Fruit fly (Drosophila melanogaster) whole organism, embryonic: ENCODE results near the gene org-1.
A peak's percentile ranks its signal among the peaks of the same experiment; 100 is the strongest.

Experiments
- Bgb ChIP-seq: fragments of 200-800 bp; sonication (Bioruptor generic); IDR thresholded peaks from 2 replicates; pipeline ENCODE4 v1.3.6; 2022; ENCODE audit warnings: missing biosample characterization, missing genetic modification characterization; ENCODE audit not compliant: partially characterized antibody
- Bteb2 ChIP-seq: fragments of 200-800 bp; sonication (Bioruptor generic); optimal IDR thresholded peaks from 2 replicates; lab custom pipeline; 2016; ENCODE audit warnings: missing biosample characterization, missing genetic modification characterization
- CG10654 ChIP-seq: fragments of 200-800 bp; sonication (Bioruptor generic); optimal IDR thresholded peaks from 2 replicates; lab custom pipeline; 2016; ENCODE audit warnings: missing biosample characterization, missing genetic modification characterization
- CG12942 ChIP-seq: fragments of 200-800 bp; sonication (Bioruptor generic); optimal IDR thresholded peaks from 3 replicates; lab custom pipeline; 2016; ENCODE audit warnings: missing biosample characterization, missing genetic modification characterization
- CG13894 ChIP-seq: fragments of 200-800 bp; sonication (Bioruptor generic); optimal IDR thresholded peaks from 3 replicates; lab custom pipeline; 2018; ENCODE audit warnings: missing biosample characterization, mild to moderate bottlenecking, missing genetic modification characterization, moderate library complexity
- CG15011 ChIP-seq: fragments of 200-800 bp; sonication (Bioruptor generic); optimal IDR thresholded peaks from 3 replicates; lab custom pipeline; 2018; ENCODE audit warnings: missing biosample characterization, mild to moderate bottlenecking, missing genetic modification characterization
- CG16779 ChIP-seq: fragments of 200-800 bp; sonication (Bioruptor generic); IDR thresholded peaks from 2 replicates; pipeline ENCODE4 v1.3.6; 2022; ENCODE audit warnings: missing biosample characterization, missing genetic modification characterization
- CG17802 ChIP-seq: fragments of 200-800 bp; sonication (Bioruptor generic); optimal IDR thresholded peaks from 2 replicates; lab custom pipeline; 2018; ENCODE audit warnings: missing biosample characterization, mild to moderate bottlenecking, missing genetic modification characterization, moderate library complexity
- CG18262 ChIP-seq: fragments of 200-800 bp; optimal IDR thresholded peaks from 3 replicates; lab custom pipeline; 2019; ENCODE audit warnings: missing biosample characterization, mild to moderate bottlenecking, missing genetic modification characterization, moderate library complexity
- CG18476 ChIP-seq: fragments of 200-800 bp; sonication (Bioruptor generic); optimal IDR thresholded peaks from 2 replicates; lab custom pipeline; 2016; ENCODE audit warnings: missing biosample characterization, mild to moderate bottlenecking, missing genetic modification characterization
- CG18599 ChIP-seq: fragments of 200-800 bp; sonication (Bioruptor generic); optimal IDR thresholded peaks from 3 replicates; lab custom pipeline; 2017; ENCODE audit warnings: missing biosample characterization, missing genetic modification characterization, mild to moderate bottlenecking, moderate library complexity, missing genetic modification reagents
- CG3407 ChIP-seq: fragments of 200-800 bp; sonication (Bioruptor generic); optimal IDR thresholded peaks from 2 replicates; lab custom pipeline; 2018; ENCODE audit warnings: missing biosample characterization, mild to moderate bottlenecking, missing genetic modification characterization
- CG3726 ChIP-seq: fragments of 200-800 bp; sonication (Bioruptor generic); IDR thresholded peaks from 3 replicates; pipeline ENCODE4, ENCODE4 v1.3.6; 2022; ENCODE audit warnings: missing biosample characterization, missing genetic modification characterization
- CG7271 ChIP-seq: fragments of 200-800 bp; sonication (Bioruptor generic); optimal IDR thresholded peaks from 2 replicates; lab custom pipeline; 2018; ENCODE audit warnings: missing biosample characterization, mild to moderate bottlenecking, missing genetic modification characterization, moderate library complexity
- CG9797 ChIP-seq: fragments of 200-800 bp; sonication (Bioruptor generic); optimal IDR thresholded peaks from 3 replicates; lab custom pipeline; 2018; ENCODE audit warnings: missing biosample characterization, mild to moderate bottlenecking, missing genetic modification characterization
- CHES-1-like ChIP-seq: fragments of 200-800 bp; sonication (Bioruptor generic); optimal IDR thresholded peaks from 2 replicates; lab custom pipeline; 2016; ENCODE audit warnings: missing biosample characterization, missing genetic modification characterization
- Ets97D ChIP-seq: fragments of 200-800 bp; sonication (Bioruptor generic); optimal IDR thresholded peaks from 3 replicates; lab custom pipeline; 2016; ENCODE audit warnings: missing biosample characterization, missing genetic modification characterization
- Fer2 ChIP-seq: fragments of 200-800 bp; sonication (Bioruptor generic); optimal IDR thresholded peaks from 2 replicates; lab custom pipeline; 2018; ENCODE audit warnings: missing biosample characterization, mild to moderate bottlenecking, missing genetic modification characterization, moderate library complexity
- Gsc ChIP-seq: fragments of 200-800 bp; sonication (Bioruptor generic); IDR thresholded peaks from 2 replicates; pipeline ENCODE4 v1.3.6; 2022; ENCODE audit warnings: missing biosample characterization, missing genetic modification characterization
- Hand ChIP-seq: fragments of 200-800 bp; sonication (Bioruptor generic); optimal IDR thresholded peaks from 2 replicates; lab custom pipeline; 2017; ENCODE audit warnings: mild to moderate bottlenecking, missing biosample characterization, missing genetic modification reagents, missing genetic modification characterization
- Hmx ChIP-seq: fragments of 200-800 bp; sonication (Bioruptor generic); optimal IDR thresholded peaks from 2 replicates; lab custom pipeline; 2016; ENCODE audit warnings: missing biosample characterization, missing genetic modification characterization
- Hr39 ChIP-seq: fragments of >200 bp; optimal IDR thresholded peaks from 2 replicates; lab custom pipeline; 2017
- Jarid2 ChIP-seq: fragments of 200-800 bp; sonication (Bioruptor generic); optimal IDR thresholded peaks from 3 replicates; lab custom pipeline; 2017; ENCODE audit warnings: mild to moderate bottlenecking, missing biosample characterization, missing genetic modification reagents, missing genetic modification characterization
- Kr ChIP-seq: fragments of 200-800 bp; sonication (Bioruptor generic); optimal IDR thresholded peaks from 2 replicates; lab custom pipeline; 2017; ENCODE audit warnings: missing biosample characterization, mild to moderate bottlenecking, missing genetic modification characterization
- Mad ChIP-seq: fragments of 200-800 bp; sonication (Bioruptor generic); optimal IDR thresholded peaks from 2 replicates; lab custom pipeline; 2016; ENCODE audit warnings: missing biosample characterization, missing genetic modification characterization
- Mes4 ChIP-seq: fragments of 200-800 bp; sonication (Bioruptor generic); optimal IDR thresholded peaks from 2 replicates; lab custom pipeline; 2016; ENCODE audit warnings: missing biosample characterization, missing genetic modification characterization
- NfI ChIP-seq: fragments of 200-800 bp; sonication (Bioruptor generic); optimal IDR thresholded peaks from 3 replicates; lab custom pipeline; 2018; ENCODE audit warnings: missing biosample characterization, mild to moderate bottlenecking, missing genetic modification characterization, moderate library complexity
- Six4 ChIP-seq: fragments of 200-800 bp; sonication (Bioruptor generic); optimal IDR thresholded peaks from 2 replicates; lab custom pipeline; 2016; ENCODE audit warnings: missing biosample characterization, missing genetic modification characterization
- Sox102F ChIP-seq: fragments of 200-800 bp; sonication (Bioruptor generic); optimal IDR thresholded peaks from 2 replicates; lab custom pipeline; 2018; ENCODE audit warnings: missing biosample characterization, mild to moderate bottlenecking, missing genetic modification characterization, moderate library complexity
- Spps ChIP-seq: fragments of 200-800 bp; sonication (Bioruptor generic); optimal IDR thresholded peaks from 2 replicates; lab custom pipeline; 2018; ENCODE audit warnings: missing biosample characterization, mild to moderate bottlenecking, missing genetic modification characterization
- ab ChIP-seq: fragments of 200-800 bp; sonication (Bioruptor generic); optimal IDR thresholded peaks from 2 replicates; lab custom pipeline; 2016; ENCODE audit warnings: missing biosample characterization, missing genetic modification characterization
- al ChIP-seq: fragments of 200-800 bp; sonication (Bioruptor generic); IDR thresholded peaks from 2 replicates; pipeline ENCODE4 v1.3.6; 2022; ENCODE audit warnings: missing biosample characterization, missing genetic modification characterization
- amos ChIP-seq: fragments of 200-800 bp; sonication (Bioruptor generic); IDR thresholded peaks from 2 replicates; pipeline ENCODE4 v1.3.6; 2022; ENCODE audit warnings: missing biosample characterization, missing genetic modification characterization; ENCODE audit not compliant: partially characterized antibody
- aop ChIP-seq: fragments of 200-800 bp; sonication (Bioruptor generic); IDR thresholded peaks from 2 replicates; pipeline ENCODE4 v1.3.6; 2022; ENCODE audit warnings: missing biosample characterization, missing genetic modification characterization
- az2 ChIP-seq: fragments of 200-800 bp; sonication (Bioruptor generic); optimal IDR thresholded peaks from 3 replicates; lab custom pipeline; 2016; ENCODE audit warnings: missing biosample characterization, missing genetic modification characterization
- chn ChIP-seq: fragments of 200-800 bp; sonication (Bioruptor generic); optimal IDR thresholded peaks from 2 replicates; lab custom pipeline; 2016; ENCODE audit warnings: missing biosample characterization, missing genetic modification characterization
- dati ChIP-seq: fragments of 200-800 bp; sonication (Bioruptor generic); IDR thresholded peaks from 2 replicates; pipeline ENCODE4 v1.3.6; 2022; ENCODE audit warnings: missing biosample characterization, missing genetic modification characterization
- dysf ChIP-seq: fragments of 200-800 bp; sonication (Bioruptor generic); IDR thresholded peaks from 3 replicates; pipeline ENCODE4 v1.3.6; 2022; ENCODE audit warnings: missing biosample characterization, missing genetic modification characterization
- gce ChIP-seq: fragments of 200-800 bp; sonication (Bioruptor generic); IDR thresholded peaks from 3 replicates; pipeline ENCODE4 v1.3.6; 2022; ENCODE audit warnings: missing biosample characterization, missing genetic modification characterization
- gt ChIP-seq: fragments of 200-800 bp; sonication (Bioruptor generic); IDR thresholded peaks from 2 replicates; pipeline ENCODE4 v1.3.6; 2022; ENCODE audit warnings: missing biosample characterization, missing genetic modification characterization
- jigr1 ChIP-seq: fragments of 200-800 bp; sonication (Bioruptor generic); IDR thresholded peaks from 3 replicates; pipeline ENCODE4 v1.3.6; 2022; ENCODE audit warnings: missing biosample characterization, missing genetic modification characterization
- jing ChIP-seq: fragments of 200-800 bp; sonication (Bioruptor generic); optimal IDR thresholded peaks from 2 replicates; lab custom pipeline; 2018; ENCODE audit warnings: missing biosample characterization, mild to moderate bottlenecking, missing genetic modification characterization
- mld ChIP-seq: fragments of 200-800 bp; sonication (Bioruptor generic); IDR thresholded peaks from 3 replicates; pipeline ENCODE4 v1.3.6; 2022; ENCODE audit warnings: missing biosample characterization, missing genetic modification characterization; ENCODE audit not compliant: partially characterized antibody
- ranshi ChIP-seq: fragments of 200-800 bp; sonication (Bioruptor generic); IDR thresholded peaks from 2 replicates; pipeline ENCODE4 v1.3.6; 2022; ENCODE audit warnings: missing biosample characterization, missing genetic modification characterization
- sc ChIP-seq, 3 experiments: fragments of >200 bp in 2 of 3; fragments of 200-800 bp in 1 of 3; sonication (Bioruptor generic) in 1 of 3; optimal IDR thresholded peaks; 2 replicates in 2 of 3; 3 replicates in 1 of 3; lab custom pipeline; 2017; ENCODE audit warnings: mild to moderate bottlenecking in 1 of 3, missing biosample characterization in 1 of 3, missing genetic modification characterization in 1 of 3, missing genetic modification reagents in 1 of 3
- schlank ChIP-seq: fragments of 200-800 bp; sonication (Bioruptor generic); optimal IDR thresholded peaks from 2 replicates; lab custom pipeline; 2018; ENCODE audit warnings: missing biosample characterization, mild to moderate bottlenecking, missing genetic modification characterization
- shn ChIP-seq: fragments of 200-800 bp; sonication (Bioruptor generic); optimal IDR thresholded peaks from 3 replicates; lab custom pipeline; 2016; ENCODE audit warnings: missing biosample characterization, missing genetic modification characterization
- vnd ChIP-seq: fragments of 200-800 bp; sonication (Bioruptor generic); IDR thresholded peaks from 3 replicates; pipeline ENCODE4 v1.3.6; 2022; ENCODE audit warnings: missing biosample characterization, missing genetic modification characterization; ENCODE audit not compliant: partially characterized antibody
- zen ChIP-seq: fragments of 200-800 bp; sonication (Bioruptor generic); optimal IDR thresholded peaks from 3 replicates; lab custom pipeline; 2018; ENCODE audit warnings: missing biosample characterization, mild to moderate bottlenecking, missing genetic modification characterization, moderate library complexity

Gene org-1

dm6 chrX:8464378-8465036, 9.6 kb upstream of the org-1 start, which contains the start of gene Sptr (continued):
- TF ChIP-seq CG13894: peak; percentile 93
- TF ChIP-seq ab (GFP tag; lab: Kevin White, UChicago): no peak
- TF ChIP-seq CG9797: no peak
- TF ChIP-seq CG7271: no peak
- TF ChIP-seq Mes4 (GFP tag; lab: Kevin White, UChicago): peak; percentile 14
- peak; percentile 66 for TF ChIP-seq jing (GFP tag; lab: Kevin White, UChicago)
- TF ChIP-seq mld: no peak
- TF ChIP-seq CG18262 (tag; lab: Kevin White, UChicago): peak; percentile 75
- peak; percentile 63 for TF ChIP-seq CHES-1-like (GFP tag; lab: Kevin White, UChicago)
- TF ChIP-seq NfI: peak; percentile 84
- TF ChIP-seq Six4: peak; percentile 63
- TF ChIP-seq jigr1 (GFP tag; lab: Robert Waterston, UW): peak; percentile 50; the same call in 2 of the 3 replicates
- peak; percentile 74 for TF ChIP-seq CG16779 (GFP tag; lab: Robert Waterston, UW)
- TF ChIP-seq Hand: peak; percentile 91
- TF ChIP-seq az2 (GFP tag; lab: Kevin White, UChicago): peak; percentile 73
- peak; percentile 89 for TF ChIP-seq ranshi
- no peak for TF ChIP-seq amos (GFP tag; lab: Robert Waterston, UW)
- TF ChIP-seq Hmx (GFP tag; lab: Kevin White, UChicago): peak; percentile 65
- TF ChIP-seq zen (tag; lab: Kevin White, UChicago): peak; percentile 31
- TF ChIP-seq CG15011 (GFP tag; lab: Kevin White, UChicago): peak; percentile 84
- peak; percentile 52 for TF ChIP-seq Jarid2 (GFP tag; lab: Kevin White, UChicago)
- TF ChIP-seq Fer2: peak; percentile 80
- no peak for TF ChIP-seq sc (optimal IDR thresholded peaks at IDR 0.05; lab: Kevin White, UChicago)
- peak; percentile 28 for TF ChIP-seq sc (GFP tag; optimal IDR thresholded peaks at IDR 0.05; lab: Kevin White, UChicago)
- peak; percentile 82 for TF ChIP-seq Bteb2
- peak; percentile 23 for TF ChIP-seq shn
- peak; percentile 76 for TF ChIP-seq schlank (tag; lab: Kevin White, UChicago)
- peak; percentile 96 for TF ChIP-seq CG18599 (GFP tag; lab: Kevin White, UChicago)
- TF ChIP-seq Bgb (GFP tag; lab: Robert Waterston, UW): no peak
- peak; percentile 50 for TF ChIP-seq chn (GFP tag; lab: Kevin White, UChicago)
- peak; percentile 95 for TF ChIP-seq dysf (GFP tag; lab: Robert Waterston, UW)
- 0 out of 2 replicates have a peak, but pooled peaks have one; percentile 6 for TF ChIP-seq dati (GFP tag; lab: Robert Waterston, UW)
- peak; percentile 56; the same call in 1 of the 2 replicates for TF ChIP-seq aop (GFP tag; lab: Robert Waterston, UW)
- peak; percentile 60 for TF ChIP-seq Mad (GFP tag; lab: Kevin White, UChicago)
- peak; percentile 78 for TF ChIP-seq CG10654
- TF ChIP-seq Ets97D: peak; percentile 21
- peak; percentile 86 for TF ChIP-seq Sox102F (GFP tag; lab: Kevin White, UChicago)
- no peak for TF ChIP-seq Hr39 (lab: Kevin White, UChicago)
- peak; percentile 39 for TF ChIP-seq CG3407
- TF ChIP-seq gt (GFP tag; lab: Robert Waterston, UW): no peak
- peak; percentile 78; the same call in 2 of the 3 replicates for TF ChIP-seq gce (GFP tag; lab: Robert Waterston, UW)
- TF ChIP-seq CG18476: peak; percentile 81
- TF ChIP-seq CG17802 (tag; lab: Kevin White, UChicago): peak; percentile 7
- TF ChIP-seq al (GFP tag; lab: Robert Waterston, UW): peak; percentile 88
- TF ChIP-seq vnd (GFP tag; lab: Robert Waterston, UW): no peak
- TF ChIP-seq Kr (GFP tag; lab: Kevin White, UChicago): no peak
- peak; percentile 3 for TF ChIP-seq Spps (tag; lab: Kevin White, UChicago)
- peak; percentile 73; the same call in 2 of the 3 replicates for TF ChIP-seq CG3726 (GFP tag; lab: Robert Waterston, UW)
- no peak for TF ChIP-seq Gsc (GFP tag; lab: Robert Waterston, UW)
- peak; percentile 74 for TF ChIP-seq CG12942 (GFP tag; lab: Kevin White, UChicago)
